Fruit fly (Drosophila melanogaster): ENCODE results near the gene vn.

dm6 chr3L:5802733-5803132 is 42.7 kb downstream of the vn start, which contains the start of gene CG42272:
- TF ChIP-seq CG8478 (optimal IDR thresholded peaks at IDR 0.05) = no peak
- no peak for TF ChIP-seq CTCF (optimal IDR thresholded peaks at IDR 0.05)

All from S2 (cell line).